Worm (Caenorhabditis elegans) whole organism, L3 larva: ENCODE data around the gene lips-11.

ENCODE experiments used
- aly-2 ChIP-seq: fragments of 150-350 bp; optimal IDR thresholded peaks from 2 replicates; lab custom pipeline; 2014; ENCODE audit warnings: missing biosample characterization, missing genetic modification characterization
- fkh-10 ChIP-seq: sonication (generic microtip); optimal IDR thresholded peaks from 2 replicates; lab custom pipeline; 2017; ENCODE audit warnings: missing biosample characterization, missing genetic modification reagents, missing genetic modification characterization
- nhr-43 ChIP-seq: sonication (generic microtip); optimal IDR thresholded peaks from 2 replicates; lab custom pipeline; 2016; ENCODE audit warnings: mild to moderate bottlenecking, missing genetic modification characterization, missing compliant biosample characterization; ENCODE audit not compliant: poor library complexity, severe bottlenecking
- skn-1 ChIP-seq: fragments of 150-350 bp; optimal IDR thresholded peaks from 2 replicates; lab custom pipeline; 2014; ENCODE audit warnings: missing biosample characterization, missing genetic modification characterization
- zag-1 ChIP-seq: fragments of 150-350 bp; optimal IDR thresholded peaks from 2 replicates; lab custom pipeline; 2014; ENCODE audit warnings: missing biosample characterization, missing genetic modification characterization
- ztf-11 ChIP-seq: fragments of 150-350 bp; optimal IDR thresholded peaks from 2 replicates; lab custom pipeline; 2014; ENCODE audit warnings: missing biosample characterization, missing genetic modification characterization

ce11 chrII:1117992-1118729 lies 7.4 kb upstream of the lips-11 start, which contains the start of gene lips-13:
- TF ChIP-seq zag-1 (tag; lab: Kevin White, UChicago) = no peak
- TF ChIP-seq skn-1 (tag; lab: Kevin White, UChicago) = no peak
- TF ChIP-seq fkh-10 = no peak
- TF ChIP-seq aly-2 (tag; lab: Kevin White, UChicago) = no peak
- no peak for TF ChIP-seq ztf-11 (tag; lab: Kevin White, UChicago)
- no peak for TF ChIP-seq nhr-43
